Fruit fly (Drosophila melanogaster): ENCODE results near the gene CG11698.

DNA sequence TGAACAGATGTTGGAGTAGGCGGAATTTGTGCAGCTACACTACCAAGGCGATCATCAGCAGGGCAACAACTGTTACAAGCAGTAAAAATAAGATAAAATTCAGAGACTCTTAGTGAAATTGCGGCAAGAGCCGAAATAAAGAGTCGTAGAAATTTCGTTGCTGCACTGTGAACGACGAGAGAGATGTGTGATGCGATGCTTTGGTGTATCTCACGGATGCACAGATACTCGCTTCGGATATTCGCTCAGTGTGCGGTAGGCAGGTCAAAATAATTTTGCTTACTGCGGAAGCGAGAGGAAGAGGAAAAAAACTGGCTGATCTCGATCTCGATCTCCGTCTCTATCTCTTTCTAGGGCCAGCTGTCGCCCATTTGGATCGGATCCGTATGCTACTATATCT, 23.2 kb upstream of the CG11698 start:
- TF ChIP-seq D1 (tag; optimal IDR thresholded peaks at IDR 0.05) (no peak), Pif1A (GFP tag; optimal IDR thresholded peaks at IDR 0.05) (no peak), CG13204 (GFP tag; optimal IDR thresholded peaks at IDR 0.05) (no peak), CG15710 (tag; optimal IDR thresholded peaks at IDR 0.05) (no peak), Pif1B (GFP tag; optimal IDR thresholded peaks at IDR 0.05) (no peak), Ets98B (GFP tag; IDR thresholded peaks at IDR 0.05) (no peak), CG12605 (GFP tag; IDR thresholded peaks at IDR 0.05) (no peak), fd96Ca (GFP tag; IDR thresholded peaks at IDR 0.05) (no peak), CG8301 (tag; optimal IDR thresholded peaks at IDR 0.05) (no peak), CG32121 (GFP tag; IDR thresholded peaks at IDR 0.05) (no peak), CG14655 (GFP tag; optimal IDR thresholded peaks at IDR 0.05) (no peak), CG4496 (GFP tag; IDR thresholded peaks at IDR 0.05) (no peak)
